Worm (Caenorhabditis elegans) whole organism, L3 larva: ENCODE results near the gene best-12.

ENCODE experiments used
- R02D3.7 ChIP-seq: fragments of 150-350 bp; optimal IDR thresholded peaks from 2 replicates; lab custom pipeline; 2014; ENCODE audit warnings: missing biosample characterization, missing genetic modification characterization
- aly-2 ChIP-seq: fragments of 150-350 bp; optimal IDR thresholded peaks from 2 replicates; lab custom pipeline; 2014; ENCODE audit warnings: missing biosample characterization, missing genetic modification characterization
- ama-1 ChIP-seq: fragments of 150-350 bp; optimal IDR thresholded peaks from 2 replicates; lab custom pipeline; 2018
- daf-12 ChIP-seq: fragments of 150-350 bp; optimal IDR thresholded peaks from 2 replicates; lab custom pipeline; 2014; ENCODE audit warnings: missing biosample characterization, missing genetic modification reagents, missing genetic modification characterization
- egl-27 ChIP-seq: sonication (generic microtip); optimal IDR thresholded peaks from 4 replicates; lab custom pipeline; 2017; ENCODE audit warnings: missing biosample characterization, missing genetic modification reagents, missing genetic modification characterization
- egl-5 ChIP-seq: fragments of 150-350 bp; optimal IDR thresholded peaks from 2 replicates; lab custom pipeline; 2017; ENCODE audit warnings: missing biosample characterization, missing genetic modification reagents, missing genetic modification characterization, inconsistent platforms
- elt-1 ChIP-seq: fragments of 150-350 bp; optimal IDR thresholded peaks from 2 replicates; lab custom pipeline; 2014; ENCODE audit warnings: missing biosample characterization, missing genetic modification characterization
- elt-2 ChIP-seq: sonication (generic microtip); optimal IDR thresholded peaks from 2 replicates; lab custom pipeline; 2016; ENCODE audit warnings: missing genetic modification reagents, mild to moderate bottlenecking, missing genetic modification characterization, missing compliant biosample characterization
- eor-1 ChIP-seq, 2 experiments: fragments of 150-350 bp; optimal IDR thresholded peaks; 2 replicates each; lab custom pipeline; 2014 to 2018; ENCODE audit warnings: missing biosample characterization in 2 of 2, missing genetic modification characterization in 2 of 2
- fkh-10 ChIP-seq: sonication (generic microtip); optimal IDR thresholded peaks from 2 replicates; lab custom pipeline; 2017; ENCODE audit warnings: missing biosample characterization, missing genetic modification reagents, missing genetic modification characterization
- fkh-2 ChIP-seq: fragments of 150-350 bp; optimal IDR thresholded peaks from 2 replicates; lab custom pipeline; 2014; ENCODE audit warnings: missing biosample characterization, missing genetic modification reagents, missing genetic modification characterization
- fos-1 ChIP-seq: fragments of 150-350 bp; optimal IDR thresholded peaks from 2 replicates; lab custom pipeline; 2014; ENCODE audit warnings: missing biosample characterization, missing genetic modification characterization
- hmg-11 ChIP-seq: sonication (generic microtip); optimal IDR thresholded peaks from 2 replicates; lab custom pipeline; 2016; ENCODE audit warnings: missing genetic modification characterization, missing compliant biosample characterization
- jun-1 ChIP-seq: fragments of 150-350 bp; optimal IDR thresholded peaks from 2 replicates; lab custom pipeline; 2014; ENCODE audit warnings: missing biosample characterization, missing genetic modification reagents, missing genetic modification characterization
- lin-39 ChIP-seq: fragments of 150-350 bp; optimal IDR thresholded peaks from 2 replicates; lab custom pipeline; 2018; ENCODE audit warnings: missing biosample characterization, missing genetic modification reagents, missing genetic modification characterization
- lsy-12 ChIP-seq: sonication (generic microtip); optimal IDR thresholded peaks from 2 replicates; lab custom pipeline; 2016; ENCODE audit warnings: mild to moderate bottlenecking, missing genetic modification characterization, missing compliant biosample characterization
- mdl-1 ChIP-seq: fragments of 150-350 bp; optimal IDR thresholded peaks from 2 replicates; lab custom pipeline; 2014; ENCODE audit warnings: missing biosample characterization, missing genetic modification characterization
- nhr-11 ChIP-seq: fragments of 150-350 bp; optimal IDR thresholded peaks from 2 replicates; lab custom pipeline; 2014; ENCODE audit warnings: missing biosample characterization, missing genetic modification characterization
- nhr-12 ChIP-seq: fragments of 150-350 bp; optimal IDR thresholded peaks from 2 replicates; lab custom pipeline; 2014; ENCODE audit warnings: missing biosample characterization, missing genetic modification characterization
- nhr-23 ChIP-seq: fragments of 150-350 bp; optimal IDR thresholded peaks from 2 replicates; lab custom pipeline; 2014; ENCODE audit warnings: missing biosample characterization, missing genetic modification reagents, missing genetic modification characterization
- nhr-25 ChIP-seq: sonication (generic microtip); optimal IDR thresholded peaks from 2 replicates; lab custom pipeline; 2017; ENCODE audit warnings: missing biosample characterization, missing genetic modification characterization
- nhr-43 ChIP-seq: sonication (generic microtip); optimal IDR thresholded peaks from 2 replicates; lab custom pipeline; 2016; ENCODE audit warnings: mild to moderate bottlenecking, missing genetic modification characterization, missing compliant biosample characterization; ENCODE audit not compliant: poor library complexity, severe bottlenecking
- nhr-67 ChIP-seq: fragments of 150-350 bp; optimal IDR thresholded peaks from 2 replicates; lab custom pipeline; 2014; ENCODE audit warnings: missing biosample characterization, missing genetic modification characterization
- nhr-76 ChIP-seq: fragments of 150-350 bp; sonication (generic microtip); optimal IDR thresholded peaks from 5 replicates; lab custom pipeline; 2014; ENCODE audit warnings: missing biosample characterization, missing genetic modification characterization
- nhr-77 ChIP-seq: fragments of 150-350 bp; optimal IDR thresholded peaks from 2 replicates; lab custom pipeline; 2014; ENCODE audit warnings: missing biosample characterization, missing genetic modification characterization
- pha-4 ChIP-seq: fragments of 150-350 bp; optimal IDR thresholded peaks from 2 replicates; lab custom pipeline; 2014; ENCODE audit warnings: missing biosample characterization, missing genetic modification reagents, missing genetic modification characterization
- pqm-1 ChIP-seq: fragments of 150-350 bp; optimal IDR thresholded peaks from 2 replicates; lab custom pipeline; 2017; ENCODE audit warnings: missing biosample characterization, missing genetic modification characterization, inconsistent platforms
- sea-2 ChIP-seq: fragments of 150-350 bp; sonication (generic microtip); optimal IDR thresholded peaks from 4 replicates; lab custom pipeline; 2014; ENCODE audit warnings: missing biosample characterization, missing genetic modification reagents, missing genetic modification characterization
- skn-1 ChIP-seq: fragments of 150-350 bp; optimal IDR thresholded peaks from 2 replicates; lab custom pipeline; 2014; ENCODE audit warnings: missing biosample characterization, missing genetic modification characterization
- snpc-4 ChIP-seq: fragments of 150-350 bp; optimal IDR thresholded peaks from 2 replicates; lab custom pipeline; 2014; ENCODE audit warnings: missing biosample characterization, missing genetic modification characterization
- tbx-2 ChIP-seq: sonication (generic microtip); optimal IDR thresholded peaks from 2 replicates; lab custom pipeline; 2016; ENCODE audit warnings: mild to moderate bottlenecking, missing genetic modification characterization, missing compliant biosample characterization
- unc-39 ChIP-seq: sonication (generic microtip); optimal IDR thresholded peaks from 4 replicates; lab custom pipeline; 2017; ENCODE audit warnings: missing biosample characterization, missing genetic modification characterization
- zag-1 ChIP-seq: fragments of 150-350 bp; optimal IDR thresholded peaks from 2 replicates; lab custom pipeline; 2014; ENCODE audit warnings: missing biosample characterization, missing genetic modification characterization
- ztf-11 ChIP-seq: fragments of 150-350 bp; optimal IDR thresholded peaks from 2 replicates; lab custom pipeline; 2014; ENCODE audit warnings: missing biosample characterization, missing genetic modification characterization
- ztf-4 ChIP-seq: fragments of 150-350 bp; optimal IDR thresholded peaks from 2 replicates; lab custom pipeline; 2014; ENCODE audit warnings: missing biosample characterization, missing genetic modification characterization

best-12 gene

DNA sequence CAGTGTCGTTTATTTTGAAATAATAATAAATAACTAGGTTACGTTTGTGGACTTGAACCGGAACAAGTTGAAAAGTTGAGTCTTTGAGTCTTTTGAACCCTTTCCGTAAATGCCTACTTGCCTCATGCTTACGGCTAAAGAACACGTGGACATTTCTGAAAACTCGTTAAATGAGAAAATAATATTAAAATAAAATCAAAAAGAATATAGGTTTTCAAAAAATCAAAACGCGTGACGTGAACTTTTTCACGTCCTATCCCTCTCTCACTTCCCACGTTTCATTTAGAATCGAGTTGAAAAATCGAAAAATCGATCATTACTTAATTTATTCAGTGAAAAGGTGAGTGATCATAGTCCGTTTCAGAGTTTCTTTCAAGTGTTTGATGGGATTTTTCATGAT is at the start of gene best-12:
Gene best-12, plus strand, starts transcription at position 301 of the 400 bp plus-strand sequence.
- TF ChIP-seq nhr-23 (tag; lab: Kevin White, UChicago) (no peak), nhr-67 (tag; lab: Kevin White, UChicago) (no peak), unc-39 (tag; lab: Kevin White, UChicago) (no peak), nhr-76 (tag; lab: Kevin White, UChicago) (no peak), R02D3.7 (tag; lab: Kevin White, UChicago) (no peak), elt-1 (tag; lab: Kevin White, UChicago) (no peak), nhr-77 (tag; lab: Kevin White, UChicago) (no peak), lsy-12 (tag; lab: Kevin White, UChicago) (no peak), ztf-4 (tag; lab: Kevin White, UChicago) (no peak), egl-27 (tag; lab: Kevin White, UChicago) (no peak), nhr-25 (tag; lab: Kevin White, UChicago) (no peak), egl-5 (no peak), mdl-1 (tag; lab: Kevin White, UChicago) (no peak), tbx-2 (tag; lab: Kevin White, UChicago) (no peak), snpc-4 (no peak), fkh-2 (no peak)

DNA sequence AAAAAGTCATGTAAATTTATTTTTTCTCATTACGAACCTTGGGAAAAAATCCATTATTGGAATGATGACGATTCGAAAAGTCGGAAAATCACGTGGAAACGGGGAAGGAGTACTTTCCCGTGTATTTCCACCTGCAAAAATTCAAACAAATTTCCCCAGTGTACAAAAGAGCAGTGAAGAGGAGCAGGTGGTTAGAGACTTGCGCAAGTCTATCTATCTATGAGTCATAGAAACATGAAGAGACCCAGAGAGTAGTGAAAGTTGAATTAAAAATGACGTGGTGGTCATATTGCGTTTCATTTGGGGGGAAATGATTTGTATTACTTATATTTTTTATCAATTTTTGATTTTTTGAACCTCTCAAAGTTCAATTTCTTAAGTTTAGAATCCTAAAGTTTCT is 48.8 kb upstream of the best-12 start, which contains the start of gene nhr-50:
Gene nhr-50, minus strand, starts transcription at position 199 of the 400 bp plus-strand sequence.
- TF ChIP-seq nhr-76 (tag; lab: Kevin White, UChicago) (no peak), nhr-11 (no peak), ztf-11 (tag; lab: Kevin White, UChicago) (no peak), sea-2 (GFP tag; lab: Kevin White, UChicago) (no peak), pha-4 (tag; lab: Kevin White, UChicago) (peak; percentile 93), nhr-12 (no peak), eor-1 (tag; optimal IDR thresholded peaks at IDR 0.05; lab: Kevin White, UChicago) (no peak), pqm-1 (tag; lab: Kevin White, UChicago) (peak; percentile 84), nhr-43 (tag; lab: Kevin White, UChicago) (no peak), lsy-12 (tag; lab: Kevin White, UChicago) (no peak), jun-1 (tag; lab: Kevin White, UChicago) (peak; percentile 92), aly-2 (tag; lab: Kevin White, UChicago) (no peak), nhr-23 (tag; lab: Kevin White, UChicago) (peak; percentile 55), elt-2 (tag; lab: Kevin White, UChicago) (peak; percentile 80), R02D3.7 (tag; lab: Kevin White, UChicago) (no peak), skn-1 (peak; percentile 13), fkh-10 (GFP tag; lab: Kevin White, UChicago) (no peak), mdl-1 (tag; lab: Kevin White, UChicago) (peak; percentile 13), lin-39 (tag; lab: Kevin White, UChicago) (no peak), egl-5 (no peak), nhr-25 (tag; lab: Kevin White, UChicago) (peak; percentile 12), snpc-4 (no peak), zag-1 (tag; lab: Kevin White, UChicago) (no peak), fos-1 (tag; lab: Kevin White, UChicago) (peak; percentile 69), ama-1 (lab: Kevin White, UChicago) (no peak), hmg-11 (tag; lab: Kevin White, UChicago) (no peak), nhr-77 (tag; lab: Kevin White, UChicago) (no peak)
- TF ChIP-seq, all 47 proteins: peak for 9

DNA sequence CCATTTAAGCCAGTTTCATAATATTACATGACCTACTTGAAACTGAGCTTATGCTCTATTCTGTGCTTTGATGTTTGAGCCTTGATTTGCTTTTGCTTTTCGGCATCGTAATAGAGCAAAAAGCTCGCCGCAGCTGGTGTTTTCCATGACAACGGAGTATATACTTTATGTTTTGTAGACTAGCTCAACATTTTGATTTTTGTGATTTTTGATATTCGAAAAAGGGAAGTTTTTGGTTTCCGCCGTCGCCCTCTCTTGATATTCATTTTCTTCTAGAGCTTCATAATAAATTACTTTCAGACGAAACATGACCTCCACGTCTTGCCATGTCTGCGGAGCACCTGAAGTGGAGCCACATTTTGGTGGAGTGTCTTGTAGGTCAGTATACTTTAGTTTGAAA is 47.0 kb upstream of the best-12 start, which contains the start of gene nhr-63:
Gene nhr-63, plus strand, starts transcription at position 301 of the 400 bp plus-strand sequence.
- TF ChIP-seq zag-1 (tag; lab: Kevin White, UChicago) (no peak), nhr-77 (tag; lab: Kevin White, UChicago) (no peak), daf-12 (no peak), nhr-23 (tag; lab: Kevin White, UChicago) (no peak), pha-4 (tag; lab: Kevin White, UChicago) (no peak)
- TF ChIP-seq, all 47 proteins: peak for 0

DNA sequence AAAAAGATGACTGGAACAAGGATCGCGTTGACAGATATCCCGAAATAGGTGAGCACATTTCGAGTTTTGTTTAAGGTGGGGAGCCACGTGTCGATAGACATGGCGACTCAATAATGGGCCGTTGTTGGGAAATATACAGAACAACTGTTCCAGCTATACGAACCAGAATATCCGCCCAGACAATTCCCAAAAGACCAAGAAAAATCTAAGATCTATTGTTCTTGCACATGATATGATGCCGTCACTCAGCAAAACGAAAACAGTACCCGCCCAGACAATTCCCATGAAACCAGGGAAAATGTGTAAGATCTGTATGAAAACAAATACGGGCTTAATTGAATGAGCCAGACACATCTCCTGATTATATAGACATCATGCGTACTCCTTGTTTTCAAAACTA is 41.8 kb upstream of the best-12 start, which contains the start of gene str-231:
Gene str-231, minus strand, starts transcription at position 101 of the 400 bp plus-strand sequence.
- TF ChIP-seq fkh-10 (GFP tag; lab: Kevin White, UChicago), result no peak
- TF ChIP-seq, all 47 proteins: peak for 0
